Fruit fly (Drosophila melanogaster): ENCODE data around the gene MED24.

DNA sequence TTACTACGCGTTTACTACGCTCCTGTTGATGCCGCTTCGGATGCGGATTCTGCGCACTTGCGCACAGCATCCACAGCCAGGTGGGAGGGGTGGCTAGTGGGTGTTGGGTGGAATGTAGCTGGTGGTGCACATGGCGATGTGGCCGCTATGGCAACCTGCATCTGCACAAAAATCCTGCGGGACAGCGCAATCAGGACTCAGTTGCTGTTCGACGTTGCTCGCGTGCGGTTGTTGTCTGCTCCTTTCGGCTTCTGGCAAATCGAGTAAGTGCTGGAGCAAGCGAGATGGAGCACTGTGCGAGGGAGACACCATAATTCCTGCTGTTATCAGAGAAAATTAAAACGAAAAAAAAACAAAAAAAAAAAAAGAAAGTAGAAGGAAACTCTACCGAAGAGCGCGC is 49.9 kb downstream of the MED24 start:
- TF ChIP-seq pros (GFP tag; optimal IDR thresholded peaks at IDR 0.05), result no peak
- TF ChIP-seq CG18476 (GFP tag; optimal IDR thresholded peaks at IDR 0.05), result no peak

Measured in whole organism, embryonic.